Fruit fly (Drosophila melanogaster) whole organism, pupa: ENCODE measurements around the gene nenya.
"Not testable (repeated sequence)": the region's sequence is repeated elsewhere in the genome, so short reads cannot be mapped to it uniquely, and the experiment has no call there.

Experiments used
- CG13204 ChIP-seq: fragments of 200-800 bp; sonication (Bioruptor generic); optimal IDR thresholded peaks from 2 replicates; lab custom pipeline; 2018; ENCODE audit warnings: missing biosample characterization, mild to moderate bottlenecking, missing genetic modification characterization, moderate library complexity
- CG15710 ChIP-seq: fragments of 200-800 bp; sonication (Bioruptor generic); optimal IDR thresholded peaks from 2 replicates; lab custom pipeline; 2018; ENCODE audit warnings: missing biosample characterization, mild to moderate bottlenecking, missing genetic modification characterization, moderate library complexity
- CG17806 ChIP-seq: fragments of 200-800 bp; sonication (Bioruptor generic); optimal IDR thresholded peaks from 2 replicates; lab custom pipeline; 2018; ENCODE audit warnings: missing biosample characterization, mild to moderate bottlenecking, missing genetic modification characterization, moderate library complexity
- CG8301 ChIP-seq: fragments of 200-800 bp; sonication (Bioruptor generic); optimal IDR thresholded peaks from 2 replicates; lab custom pipeline; 2018; ENCODE audit warnings: missing biosample characterization, mild to moderate bottlenecking, missing genetic modification characterization
- EcR ChIP-seq: fragments of 200-800 bp; sonication (Bioruptor generic); optimal IDR thresholded peaks from 3 replicates; lab custom pipeline; 2019; ENCODE audit warnings: missing biosample characterization, missing genetic modification characterization, mild to moderate bottlenecking, moderate library complexity, missing genetic modification reagents
- Ets98B ChIP-seq: fragments of 200-800 bp; sonication (Bioruptor generic); IDR thresholded peaks from 2 replicates; pipeline ENCODE4 v1.3.6; 2022; ENCODE audit warnings: missing biosample characterization, missing genetic modification characterization
- gl ChIP-seq: fragments of 200-800 bp; sonication (Bioruptor generic); optimal IDR thresholded peaks from 2 replicates; lab custom pipeline; 2018; ENCODE audit warnings: missing biosample characterization, mild to moderate bottlenecking, missing genetic modification characterization

DNA sequence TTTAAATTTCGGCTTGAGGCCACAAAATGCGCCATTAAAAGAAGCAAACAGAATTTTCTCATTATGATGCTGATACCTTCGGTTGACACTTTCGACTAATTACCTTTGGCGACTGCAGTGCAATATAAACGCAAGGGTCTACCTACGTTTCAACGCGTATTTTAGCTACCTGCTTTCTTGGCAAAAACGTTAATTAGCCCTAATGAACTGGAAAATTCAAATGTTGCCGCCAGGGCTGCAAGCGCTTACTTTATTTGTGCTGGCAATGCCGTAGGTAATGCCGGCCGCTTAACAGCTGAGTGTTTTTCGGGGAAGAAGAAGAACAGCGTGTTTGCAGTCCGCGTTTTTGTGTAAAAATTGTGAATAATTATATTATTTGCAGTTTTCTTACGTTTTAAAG lies 35.1 kb upstream of the nenya start, which contains the start of the genes CG31131 and CG4849:
- TF ChIP-seq EcR; CG15710 (tag; lab: Kevin White, UChicago); CG8301 (tag; lab: Kevin White, UChicago); CG13204; CG17806 (tag; lab: Kevin White, UChicago); gl (tag; lab: Kevin White, UChicago); Ets98B (GFP tag; lab: Robert Waterston, UW): not testable (repeated sequence)
